Fruit fly (Drosophila melanogaster) whole organism, prepupa: ENCODE results near the gene Edc3.

ENCODE experiments used
- Blimp-1 ChIP-seq: fragments of 200-800 bp; sonication (Bioruptor generic); optimal IDR thresholded peaks from 3 replicates; lab custom pipeline; 2017; ENCODE audit warnings: missing biosample characterization, missing genetic modification characterization, mild to moderate bottlenecking, moderate library complexity, missing genetic modification reagents
- CG3032 ChIP-seq: fragments of 200-800 bp; optimal IDR thresholded peaks from 2 replicates; lab custom pipeline; 2019; ENCODE audit warnings: missing biosample characterization, mild to moderate bottlenecking, missing genetic modification characterization, moderate library complexity
- CG32006 ChIP-seq: fragments of 200-800 bp; sonication (Bioruptor generic); optimal IDR thresholded peaks from 3 replicates; lab custom pipeline; 2017; ENCODE audit warnings: missing biosample characterization, mild to moderate bottlenecking, missing genetic modification characterization
- CG4318 ChIP-seq: fragments of 200-800 bp; sonication (Bioruptor generic); optimal IDR thresholded peaks from 3 replicates; lab custom pipeline; 2017; ENCODE audit warnings: missing biosample characterization, mild to moderate bottlenecking, missing genetic modification characterization
- CG6854 ChIP-seq: fragments of 200-800 bp; sonication (Bioruptor generic); optimal IDR thresholded peaks from 2 replicates; lab custom pipeline; 2017; ENCODE audit warnings: missing biosample characterization, mild to moderate bottlenecking, missing genetic modification characterization
- CG8119 ChIP-seq: fragments of 200-800 bp; sonication (Bioruptor generic); IDR thresholded peaks from 3 replicates; pipeline ENCODE4 v1.3.6; 2022; ENCODE audit warnings: missing biosample characterization, missing genetic modification characterization
- Hr38 ChIP-seq: sonication (Bioruptor generic); optimal IDR thresholded peaks from 2 replicates; lab custom pipeline; 2016; ENCODE audit warnings: missing biosample characterization, missing genetic modification characterization
- Lpt ChIP-seq: fragments of 200-800 bp; sonication (Bioruptor generic); optimal IDR thresholded peaks from 3 replicates; lab custom pipeline; 2016; ENCODE audit warnings: missing biosample characterization, missing genetic modification characterization
- net ChIP-seq: fragments of 200-800 bp; sonication (Bioruptor generic); optimal IDR thresholded peaks from 3 replicates; lab custom pipeline; 2016; ENCODE audit warnings: missing biosample characterization, missing genetic modification characterization

- no peak for TF ChIP-seq Lpt
- TF ChIP-seq Blimp-1 (GFP tag; lab: Kevin White, UChicago): no peak
- no peak for TF ChIP-seq CG32006
- no peak for TF ChIP-seq CG6854 (GFP tag; lab: Kevin White, UChicago)
- TF ChIP-seq CG8119 (GFP tag; lab: Robert Waterston, UW): no peak
- no peak for TF ChIP-seq net
- no peak for TF ChIP-seq CG3032 (tag; lab: Kevin White, UChicago)
- no peak for TF ChIP-seq CG4318
- no peak for TF ChIP-seq Hr38 (GFP tag; lab: Kevin White, UChicago)
These were observed 6.1 kb upstream of the Edc3 start for dm6 chr3L:17535768-17536167.
